Worm (Caenorhabditis elegans): ENCODE results near the gene gtl-2.

DNA sequence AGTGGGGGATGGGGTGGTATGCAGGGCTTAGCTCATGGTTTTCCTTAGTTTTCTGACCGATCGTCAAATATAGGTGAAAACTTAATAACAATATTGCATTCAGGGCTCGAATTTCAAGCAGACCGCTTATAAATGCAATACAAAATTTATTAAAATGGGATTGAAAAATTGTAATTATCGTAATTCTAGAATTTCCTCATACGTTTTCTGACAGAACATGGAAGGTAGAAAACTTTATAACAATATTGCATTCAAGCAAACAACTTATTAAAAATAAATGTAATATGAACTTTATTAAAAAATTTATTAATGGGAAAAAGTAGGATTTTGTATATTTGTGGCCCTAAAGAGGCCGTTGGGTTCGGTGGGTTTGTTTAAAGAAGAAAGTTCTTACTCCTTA, 50.4 kb downstream of the gtl-2 start:
- TF ChIP-seq nhr-237 (tag; optimal IDR thresholded peaks at IDR 0.05) (no peak), jun-1 (tag; optimal IDR thresholded peaks at IDR 0.05) (no peak), pha-4 (GFP tag; IDR thresholded peaks at IDR 0.05) (no peak), pha-4 (tag; optimal IDR thresholded peaks at IDR 0.05) (no peak), skn-1 (tag; optimal IDR thresholded peaks at IDR 0.05) (no peak), lin-13 (GFP tag; optimal IDR thresholded peaks at IDR 0.05) (no peak), lin-15B (tag; optimal IDR thresholded peaks at IDR 0.05) (no peak), lin-39 (tag; optimal IDR thresholded peaks at IDR 0.05) (no peak), mdl-1 (tag; optimal IDR thresholded peaks at IDR 0.05) (no peak), nhr-11 (tag; optimal IDR thresholded peaks at IDR 0.05) (no peak)
